Fruit fly (Drosophila melanogaster): ENCODE measurements around the gene CG16704.
A peak's percentile ranks its signal among the peaks of the same experiment; 100 is the strongest.

CG16704 gene

dm6 chr2L:3719414-3719959 is 27.1 kb upstream of the CG16704 start (continued):
- TF ChIP-seq CG7368 (GFP tag; optimal IDR thresholded peaks at IDR 0.05) (peak; percentile 27), CG8632 (GFP tag; optimal IDR thresholded peaks at IDR 0.05) (peak; percentile 42), Ets96B (tag; optimal IDR thresholded peaks at IDR 0.05) (no peak), achi (GFP tag; optimal IDR thresholded peaks at IDR 0.05) (peak; percentile 33), Hr4 (GFP tag; optimal IDR thresholded peaks at IDR 0.05) (peak; percentile 28), CG8119 (GFP tag; IDR thresholded peaks at IDR 0.05) (no peak), topi (GFP tag; optimal IDR thresholded peaks at IDR 0.05) (no peak), Met (GFP tag; optimal IDR thresholded peaks at IDR 0.05) (peak; percentile 22), Gug (GFP tag; IDR thresholded peaks at IDR 0.05) (no peak), CG6792 (GFP tag; optimal IDR thresholded peaks at IDR 0.05) (peak; percentile 22), fd59A (GFP tag; optimal IDR thresholded peaks at IDR 0.05) (peak; percentile 45), Eip75B (GFP tag; optimal IDR thresholded peaks at IDR 0.05) (peak; percentile 16), Smox (GFP tag; optimal IDR thresholded peaks at IDR 0.05) (peak; percentile 26), CG6808 (GFP tag; optimal IDR thresholded peaks at IDR 0.05) (peak; percentile 59), Hr39 (GFP tag; optimal IDR thresholded peaks at IDR 0.05) (peak; percentile 14), spab (GFP tag; optimal IDR thresholded peaks at IDR 0.05) (peak; percentile 33), Sox15 (GFP tag; optimal IDR thresholded peaks at IDR 0.05) (no peak), CG11762 (GFP tag; optimal IDR thresholded peaks at IDR 0.05; ENCODE audit: insufficient read depth) (no peak), salr (GFP tag; optimal IDR thresholded peaks at IDR 0.05) (peak in 1 of 2 experiments; percentile 40), Hr38 (GFP tag; optimal IDR thresholded peaks at IDR 0.05) (no peak), Sox14 (GFP tag; optimal IDR thresholded peaks at IDR 0.05) (peak; percentile 26)

dm6 chr2L:3717673-3718235 is 25.4 kb upstream of the CG16704 start, which contains the start of the genes lectin-24A and Shaw:
Gene lectin-24A (minus strand): TSS chr2L:3717773.
Gene Shaw (plus strand): TSS chr2L:3718185.
- no peak for TF ChIP-seq net (GFP tag; optimal IDR thresholded peaks at IDR 0.05)
- TF ChIP-seq achi (GFP tag; optimal IDR thresholded peaks at IDR 0.05), result peak; percentile 11

dm6 chr2L:3713545-3714156 is 21.3 kb upstream of the CG16704 start:
- no peak for TF ChIP-seq Hr39 (GFP tag; optimal IDR thresholded peaks at IDR 0.05)
- peak; percentile 33 for TF ChIP-seq vri (GFP tag; optimal IDR thresholded peaks at IDR 0.05)
- no peak for TF ChIP-seq Lpt (GFP tag; optimal IDR thresholded peaks at IDR 0.05)
- peak; percentile 14 for TF ChIP-seq fkh (GFP tag; optimal IDR thresholded peaks at IDR 0.05)
- TF ChIP-seq svp (GFP tag), result peak; percentile 9
- TF ChIP-seq topi (GFP tag; optimal IDR thresholded peaks at IDR 0.05), result no peak
- peak; percentile 4 for TF ChIP-seq Hr4 (GFP tag; optimal IDR thresholded peaks at IDR 0.05)
- TF ChIP-seq eg (GFP tag; IDR thresholded peaks at IDR 0.05), result peak; percentile 44; the same call in 1 of the 3 replicates
- TF ChIP-seq Eip78C (GFP tag), result peak; percentile 62
- TF ChIP-seq CG3919 (GFP tag; optimal IDR thresholded peaks at IDR 0.05), result no peak
- peak; percentile 5 for TF ChIP-seq Met (GFP tag; optimal IDR thresholded peaks at IDR 0.05)

dm6 chr2L:3712949-3713416 is 20.6 kb upstream of the CG16704 start, which contains the start of the genes CG31955 and CG2818:
Gene CG31955 (minus strand): TSS chr2L:3713105.
Gene CG2818 (plus strand): TSS chr2L:3713360.
- TF ChIP-seq CG10631 (GFP tag; optimal IDR thresholded peaks at IDR 0.05) (no peak), dac (GFP tag; optimal IDR thresholded peaks at IDR 0.05) (no peak), CG10669 (GFP tag; optimal IDR thresholded peaks at IDR 0.05) (no peak), acj6 (GFP tag; optimal IDR thresholded peaks at IDR 0.05) (no peak), Sox15 (GFP tag; optimal IDR thresholded peaks at IDR 0.05) (no peak), topi (GFP tag; optimal IDR thresholded peaks at IDR 0.05) (peak; percentile 18), esn (GFP tag; optimal IDR thresholded peaks at IDR 0.05) (peak; percentile 7), CG4318 (GFP tag; optimal IDR thresholded peaks at IDR 0.05) (no peak), net (GFP tag; optimal IDR thresholded peaks at IDR 0.05) (no peak), dsx (GFP tag; optimal IDR thresholded peaks at IDR 0.05; ENCODE audit: poor library complexity, severe bottlenecking) (peak; percentile 46), CG3032 (tag; optimal IDR thresholded peaks at IDR 0.05) (no peak), CG6276 (GFP tag; optimal IDR thresholded peaks at IDR 0.05) (no peak), fd85E (GFP tag; optimal IDR thresholded peaks at IDR 0.05) (no peak), CG8319 (GFP tag; optimal IDR thresholded peaks at IDR 0.05) (no peak), Ets21C (GFP tag; optimal IDR thresholded peaks at IDR 0.05) (no peak), CG3919 (GFP tag; optimal IDR thresholded peaks at IDR 0.05) (peak; percentile 21), vri (GFP tag; optimal IDR thresholded peaks at IDR 0.05) (no peak), Sox102F (GFP tag; optimal IDR thresholded peaks at IDR 0.05) (no peak), CG11762 (GFP tag; optimal IDR thresholded peaks at IDR 0.05; ENCODE audit: insufficient read depth) (no peak), svp (GFP tag) (peak; percentile 74), Hr38 (GFP tag; optimal IDR thresholded peaks at IDR 0.05) (no peak), CG11902 (GFP tag; optimal IDR thresholded peaks at IDR 0.05) (no peak), Sox14 (GFP tag; optimal IDR thresholded peaks at IDR 0.05) (peak; percentile 25)

Measured in whole organism, prepupa.